Worm (Caenorhabditis elegans): ENCODE results near the gene M02D8.7.

ce11 chrX:8791821-8792220, 49.0 kb upstream of the M02D8.7 start, which contains the start of gene chup-1:
- TF ChIP-seq tbx-2 (tag; optimal IDR thresholded peaks at IDR 0.05) (no peak), ceh-30 (tag; optimal IDR thresholded peaks at IDR 0.05) (no peak)

Data from whole organism, late embryonic.